Fruit fly (Drosophila melanogaster): ENCODE measurements around the gene Taf4.

The Taf4 gene

dm6 chr3L:16100059-16100458 is 13.0 kb upstream of the Taf4 start, which contains the start of gene IleRS-m:
Gene IleRS-m (plus strand): TSS chr3L:16100280.
- TF ChIP-seq CG7101 (tag; optimal IDR thresholded peaks at IDR 0.05) (no peak), bab1 (GFP tag; optimal IDR thresholded peaks at IDR 0.05) (no peak), CG12768 (GFP tag; optimal IDR thresholded peaks at IDR 0.05) (no peak), CG1620 (GFP tag; optimal IDR thresholded peaks at IDR 0.05) (no peak), pad (GFP tag; optimal IDR thresholded peaks at IDR 0.05) (no peak), toe (GFP tag; optimal IDR thresholded peaks at IDR 0.05) (no peak), Clk (GFP tag; optimal IDR thresholded peaks at IDR 0.05) (no peak), Hr96 (GFP tag; optimal IDR thresholded peaks at IDR 0.05) (no peak), cic (GFP tag; optimal IDR thresholded peaks at IDR 0.05) (no peak), Mnt (GFP tag; optimal IDR thresholded peaks at IDR 0.05) (no peak)

- TF ChIP-seq toe (GFP tag; optimal IDR thresholded peaks at IDR 0.05) (peak; percentile 85), ovo (GFP tag; optimal IDR thresholded peaks at IDR 0.05) (peak; percentile 71), CG11617 (GFP tag; optimal IDR thresholded peaks at IDR 0.05) (peak; percentile 78), CG7101 (tag; optimal IDR thresholded peaks at IDR 0.05) (peak; percentile 80), kay (GFP tag; ENCODE audit: borderline replicate concordance) (no peak), CG5204 (GFP tag; optimal IDR thresholded peaks at IDR 0.05) (peak; percentile 83), cic (GFP tag; optimal IDR thresholded peaks at IDR 0.05) (peak; percentile 7), Crg-1 (GFP tag; optimal IDR thresholded peaks at IDR 0.05) (peak; percentile 64), pad (GFP tag; optimal IDR thresholded peaks at IDR 0.05) (peak; percentile 52), Mnt (GFP tag; optimal IDR thresholded peaks at IDR 0.05) (peak; percentile 81), CG14711 (tag; optimal IDR thresholded peaks at IDR 0.05) (peak; percentile 78), cnc (optimal IDR thresholded peaks at IDR 0.05) (no peak), tj (GFP tag; optimal IDR thresholded peaks at IDR 0.05) (peak; percentile 48), CG1620 (GFP tag; optimal IDR thresholded peaks at IDR 0.05) (peak; percentile 83), CG12768 (GFP tag; optimal IDR thresholded peaks at IDR 0.05) (peak; percentile 77), bab1 (GFP tag; optimal IDR thresholded peaks at IDR 0.05) (peak; percentile 78), Clk (GFP tag; optimal IDR thresholded peaks at IDR 0.05) (peak; percentile 47), CG7045 (GFP tag; optimal IDR thresholded peaks at IDR 0.05) (peak; percentile 45), Hr96 (GFP tag; optimal IDR thresholded peaks at IDR 0.05) (peak; percentile 86), CG33017 (tag; optimal IDR thresholded peaks at IDR 0.05) (peak; percentile 76)
These were observed 7.5 kb upstream of the Taf4 start, which contains the start of the genes IntS9 and CG43295 for dm6 chr3L:16105528-16105927. Gene IntS9 (minus strand): TSS chr3L:16105627. Gene CG43295 (plus strand): TSS chr3L:16105852.

- peak; percentile 35 for TF ChIP-seq bab1 (GFP tag; optimal IDR thresholded peaks at IDR 0.05)
- TF ChIP-seq Hr96 (GFP tag; optimal IDR thresholded peaks at IDR 0.05): no peak
- TF ChIP-seq CG12768 (GFP tag; optimal IDR thresholded peaks at IDR 0.05): peak; percentile 65
- TF ChIP-seq Mnt (GFP tag; optimal IDR thresholded peaks at IDR 0.05): peak; percentile 8
- TF ChIP-seq CG7101 (tag; optimal IDR thresholded peaks at IDR 0.05): no peak
- TF ChIP-seq kay (GFP tag; ENCODE audit: borderline replicate concordance): no peak
- TF ChIP-seq ovo (GFP tag; optimal IDR thresholded peaks at IDR 0.05): peak; percentile 18
- TF ChIP-seq CG11617 (GFP tag; optimal IDR thresholded peaks at IDR 0.05): peak; percentile 29
These were observed 767 bp upstream of the Taf4 start, which contains the start of gene Zn72D for dm6 chr3L:16112069-16112820. Gene Zn72D (minus strand): TSS chr3L:16112626.

- TF ChIP-seq CG5204 (GFP tag; optimal IDR thresholded peaks at IDR 0.05) (no peak), ovo (GFP tag; optimal IDR thresholded peaks at IDR 0.05) (peak; percentile 62), Clk (GFP tag; optimal IDR thresholded peaks at IDR 0.05) (peak; percentile 83), cnc (optimal IDR thresholded peaks at IDR 0.05) (no peak), tj (GFP tag; optimal IDR thresholded peaks at IDR 0.05) (peak; percentile 91), pad (GFP tag; optimal IDR thresholded peaks at IDR 0.05) (peak; percentile 65), cic (GFP tag; optimal IDR thresholded peaks at IDR 0.05) (peak; percentile 88), Hr96 (GFP tag; optimal IDR thresholded peaks at IDR 0.05) (no peak), bab1 (GFP tag; optimal IDR thresholded peaks at IDR 0.05) (peak; percentile 89), toe (GFP tag; optimal IDR thresholded peaks at IDR 0.05) (no peak), Mnt (GFP tag; optimal IDR thresholded peaks at IDR 0.05) (peak; percentile 97), CG7101 (tag; optimal IDR thresholded peaks at IDR 0.05) (peak; percentile 89), CG1620 (GFP tag; optimal IDR thresholded peaks at IDR 0.05) (peak; percentile 81), Crg-1 (GFP tag; optimal IDR thresholded peaks at IDR 0.05) (peak; percentile 83), CG12768 (GFP tag; optimal IDR thresholded peaks at IDR 0.05) (peak; percentile 90), CG14711 (tag; optimal IDR thresholded peaks at IDR 0.05) (peak; percentile 83), kay (GFP tag; ENCODE audit: borderline replicate concordance) (no peak), CG33017 (tag; optimal IDR thresholded peaks at IDR 0.05) (peak; percentile 79), CG11617 (GFP tag; optimal IDR thresholded peaks at IDR 0.05) (peak; percentile 98), CG7045 (GFP tag; optimal IDR thresholded peaks at IDR 0.05) (peak; percentile 88)
These were observed 760 bp downstream of the Taf4 start for dm6 chr3L:16113607-16114337.

- TF ChIP-seq bab1 (GFP tag; optimal IDR thresholded peaks at IDR 0.05) (peak; percentile 54), cnc (optimal IDR thresholded peaks at IDR 0.05) (no peak), toe (GFP tag; optimal IDR thresholded peaks at IDR 0.05) (no peak), CG5204 (GFP tag; optimal IDR thresholded peaks at IDR 0.05) (no peak), CG14711 (tag; optimal IDR thresholded peaks at IDR 0.05) (peak; percentile 95), tj (GFP tag; optimal IDR thresholded peaks at IDR 0.05) (no peak), Clk (GFP tag; optimal IDR thresholded peaks at IDR 0.05) (no peak), Hr96 (GFP tag; optimal IDR thresholded peaks at IDR 0.05) (no peak), CG7101 (tag; optimal IDR thresholded peaks at IDR 0.05) (peak; percentile 14), CG7045 (GFP tag; optimal IDR thresholded peaks at IDR 0.05) (no peak), CG11617 (GFP tag; optimal IDR thresholded peaks at IDR 0.05) (no peak), Mnt (GFP tag; optimal IDR thresholded peaks at IDR 0.05) (no peak)
These were observed 8.8 kb downstream of the Taf4 start, which contains the start of gene Strump for dm6 chr3L:16121791-16122190. Gene Strump (plus strand): TSS chr3L:16122002.
